Worm (Caenorhabditis elegans): ENCODE results near the gene F49A5.10.

ce11 chrV:16840283-16840682 is 34.8 kb upstream of the F49A5.10 start:
- TF ChIP-seq fkh-6 (tag; optimal IDR thresholded peaks at IDR 0.05) (no peak), C38D4.7 (GFP tag; optimal IDR thresholded peaks at IDR 0.05) (no peak), ama-1 (optimal IDR thresholded peaks at IDR 0.05) (no peak), ets-4 (tag; optimal IDR thresholded peaks at IDR 0.05) (no peak), C08G9.2 (tag; optimal IDR thresholded peaks at IDR 0.05) (no peak), gmeb-2 (tag; optimal IDR thresholded peaks at IDR 0.05) (no peak), zip-5 (tag; optimal IDR thresholded peaks at IDR 0.05) (no peak), ceh-48 (tag; optimal IDR thresholded peaks at IDR 0.05) (no peak), ttx-3 (tag; optimal IDR thresholded peaks at IDR 0.05) (no peak)
